Fruit fly (Drosophila melanogaster): ENCODE results near the gene RpL34a.
A peak's percentile ranks its signal among the peaks of the same experiment; 100 is the strongest.

Gene RpL34a

DNA sequence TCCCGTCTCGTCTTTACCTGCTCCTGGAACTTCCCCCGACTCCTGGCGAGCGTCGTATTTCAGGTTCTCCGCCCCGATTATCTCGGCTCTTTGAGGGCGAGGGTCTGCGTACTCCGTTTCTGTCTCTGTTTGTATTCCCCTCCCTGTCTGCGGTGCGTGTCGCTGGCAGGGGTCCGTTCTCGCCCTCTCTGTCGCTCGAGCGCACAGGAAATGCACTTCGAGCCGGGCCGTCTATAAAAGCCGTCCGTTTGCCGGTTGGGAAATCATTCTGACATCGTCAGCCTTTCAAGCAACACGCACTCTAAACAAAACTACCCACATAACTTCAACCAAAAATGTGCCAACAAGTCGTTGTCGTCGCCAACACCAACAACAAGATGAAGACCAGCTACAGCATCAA, 48.4 kb downstream of the RpL34a start (continued):
- TF ChIP-seq sens (GFP tag) (peak; percentile 85), CG2199 (GFP tag; IDR thresholded peaks at IDR 0.05) (peak; percentile 62; the same call in 1 of the 3 replicates), otp (GFP tag; IDR thresholded peaks at IDR 0.05) (peak; percentile 49; the same call in 1 of the 3 replicates), tll (GFP tag; optimal IDR thresholded peaks at IDR 0.05) (peak in 1 of 2 experiments; percentile 71), twi (tag; optimal IDR thresholded peaks at IDR 0.05) (peak; percentile 53), ci (GFP tag; IDR thresholded peaks at IDR 0.05) (0 out of 3 replicates have a peak, but pooled peaks have one; percentile 20), CG9876 (GFP tag; optimal IDR thresholded peaks at IDR 0.05) (peak; percentile 17), Deaf1 (tag; optimal IDR thresholded peaks at IDR 0.05) (peak; percentile 14), CG30403 (GFP tag; optimal IDR thresholded peaks at IDR 0.05) (no peak), vvl (GFP tag; IDR thresholded peaks at IDR 0.05) (peak; percentile 19; the same call in 1 of the 2 replicates)

DNA sequence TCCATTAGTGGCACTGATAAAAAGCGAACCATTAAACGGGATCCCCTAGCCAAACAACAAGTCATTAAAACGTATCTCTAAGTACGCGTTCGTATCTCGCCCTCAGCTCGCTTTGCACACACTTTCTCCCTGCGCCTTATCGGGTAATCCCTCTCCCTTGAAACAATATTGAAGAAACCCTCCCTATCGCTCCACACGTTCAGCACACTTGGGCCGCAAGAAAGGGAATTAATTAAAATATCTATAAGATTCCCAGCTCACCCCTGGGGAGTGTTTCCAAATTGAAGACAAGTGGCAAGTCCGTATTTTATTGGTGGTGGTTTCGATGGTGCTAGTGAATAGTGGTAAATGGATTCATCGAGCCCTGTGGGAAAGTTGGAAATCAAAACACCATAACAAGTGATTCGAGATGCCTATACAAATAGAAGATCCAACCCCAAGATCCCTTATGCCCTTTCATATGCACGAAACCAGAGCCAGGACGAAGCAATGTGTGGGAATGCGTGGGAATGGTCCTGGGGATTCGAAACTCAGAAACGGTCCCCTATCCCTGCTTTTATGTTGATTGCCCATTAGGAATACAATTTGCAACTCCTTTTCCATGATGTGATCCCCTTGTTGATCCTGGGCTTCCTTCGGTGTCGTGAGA, 49.2 kb downstream of the RpL34a start:
- peak; percentile 48 for TF ChIP-seq oc (tag; optimal IDR thresholded peaks at IDR 0.05)
- peak; percentile 93 for TF ChIP-seq pros (GFP tag; optimal IDR thresholded peaks at IDR 0.05)
- TF ChIP-seq CG6654 (GFP tag; optimal IDR thresholded peaks at IDR 0.05), result no peak
- TF ChIP-seq toy (GFP tag; IDR thresholded peaks at IDR 0.05), result no peak
- no peak for TF ChIP-seq CG10543 (GFP tag; optimal IDR thresholded peaks at IDR 0.05)
- no peak for TF ChIP-seq CG6813 (GFP tag; optimal IDR thresholded peaks at IDR 0.05)
- peak; percentile 8 for TF ChIP-seq grn (GFP tag; optimal IDR thresholded peaks at IDR 0.05)
- no peak for TF ChIP-seq D19B (GFP tag; optimal IDR thresholded peaks at IDR 0.05)
- TF ChIP-seq nerfin-1 (tag; optimal IDR thresholded peaks at IDR 0.05), result peak; percentile 89
- no peak for TF ChIP-seq CG2129 (GFP tag; IDR thresholded peaks at IDR 0.05; ENCODE audit: partially characterized antibody)
- TF ChIP-seq CG7745 (tag; optimal IDR thresholded peaks at IDR 0.05), result peak; percentile 36
- no peak for TF ChIP-seq Opbp (GFP tag; IDR thresholded peaks at IDR 0.05; ENCODE audit: partially characterized antibody)
- TF ChIP-seq CG10431 (GFP tag; optimal IDR thresholded peaks at IDR 0.05), result no peak
- TF ChIP-seq HLHmδ (GFP tag; optimal IDR thresholded peaks at IDR 0.05), result peak; percentile 87
- TF ChIP-seq Dbx (GFP tag; IDR thresholded peaks at IDR 0.05), result no peak
- peak; percentile 24 for TF ChIP-seq Blimp-1 (GFP tag; optimal IDR thresholded peaks at IDR 0.05)
- TF ChIP-seq Side (GFP tag; optimal IDR thresholded peaks at IDR 0.05), result no peak
- TF ChIP-seq lov (optimal IDR thresholded peaks at IDR 0.05), result no peak
- TF ChIP-seq lov (GFP tag; IDR thresholded peaks at IDR 0.05), result 0 out of 3 replicates have a peak, but pooled peaks have one; percentile 9
- peak; percentile 24; the same call in 1 of the 2 replicates for TF ChIP-seq vvl (GFP tag; IDR thresholded peaks at IDR 0.05)
- peak; percentile 72 for TF ChIP-seq sens (GFP tag)
- peak; percentile 8 for TF ChIP-seq D (optimal IDR thresholded peaks at IDR 0.05)
- TF ChIP-seq D (GFP tag; optimal IDR thresholded peaks at IDR 0.05), result no peak
- TF ChIP-seq HLH54F (GFP tag; optimal IDR thresholded peaks at IDR 0.05), result no peak

DNA sequence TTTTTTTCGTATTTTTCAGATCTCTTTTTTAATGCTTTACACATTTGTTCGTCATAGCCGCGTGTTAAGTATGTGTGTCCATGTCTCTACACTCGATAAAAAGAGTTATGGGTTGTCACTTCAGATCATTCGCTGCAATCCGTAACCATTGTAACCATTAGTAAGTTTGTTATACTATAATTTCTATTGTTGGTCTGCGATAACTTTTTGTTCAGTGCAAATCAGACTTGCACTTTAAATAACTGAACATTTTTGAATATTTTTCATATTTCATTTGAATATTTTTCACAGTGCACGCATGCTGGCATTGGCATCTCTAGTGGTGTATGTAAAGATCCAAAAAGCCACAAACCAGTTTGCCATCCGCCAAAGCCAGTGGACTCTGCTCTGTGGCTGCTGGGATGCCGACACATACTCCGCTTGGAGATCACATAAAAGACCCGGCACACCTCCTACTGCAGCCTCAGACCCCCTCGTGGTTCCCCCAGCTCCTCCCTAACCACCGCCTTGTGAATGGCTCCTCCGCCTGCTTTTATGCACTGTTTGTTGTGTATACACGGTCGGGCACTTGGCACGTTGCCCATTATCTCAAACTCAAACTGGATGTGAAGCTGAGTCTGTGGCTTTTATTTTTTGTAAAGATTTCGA, 50.1 kb downstream of the RpL34a start:
- TF ChIP-seq CG14860 (GFP tag; IDR thresholded peaks at IDR 0.05; ENCODE audit: partially characterized antibody), result no peak
- peak; percentile 84 for TF ChIP-seq btn (GFP tag; optimal IDR thresholded peaks at IDR 0.05)
- peak; percentile 80 for TF ChIP-seq CG34422 (GFP tag; IDR thresholded peaks at IDR 0.05)
- TF ChIP-seq gsb (GFP tag; IDR thresholded peaks at IDR 0.05), result peak; percentile 78
- peak; percentile 63; the same call in 1 of the 3 replicates for TF ChIP-seq jigr1 (GFP tag; IDR thresholded peaks at IDR 0.05)
- peak; percentile 38; the same call in 1 of the 2 replicates for TF ChIP-seq cas (GFP tag; IDR thresholded peaks at IDR 0.05)
- peak in 1 of 2 experiments; percentile 75 for TF ChIP-seq Hr78 (GFP tag; optimal IDR thresholded peaks at IDR 0.05)
- TF ChIP-seq CG3407 (GFP tag; optimal IDR thresholded peaks at IDR 0.05), result peak; percentile 79
- TF ChIP-seq CG10366 (GFP tag; IDR thresholded peaks at IDR 0.05), result peak; percentile 85
- TF ChIP-seq ara (GFP tag; IDR thresholded peaks at IDR 0.05), result peak; percentile 84
- TF ChIP-seq nerfin-1 (tag; optimal IDR thresholded peaks at IDR 0.05), result peak; percentile 85
- TF ChIP-seq CG5245 (GFP tag; optimal IDR thresholded peaks at IDR 0.05), result peak; percentile 86
- peak; percentile 89 for TF ChIP-seq CG6689 (GFP tag; IDR thresholded peaks at IDR 0.05)
- peak; percentile 81 for TF ChIP-seq Atf-2 (GFP tag; optimal IDR thresholded peaks at IDR 0.05)
- TF ChIP-seq CG6854 (GFP tag; optimal IDR thresholded peaks at IDR 0.05), result peak; percentile 75
- TF ChIP-seq Side (GFP tag; optimal IDR thresholded peaks at IDR 0.05), result peak; percentile 83
- no peak for TF ChIP-seq grn (GFP tag; optimal IDR thresholded peaks at IDR 0.05)
- peak; percentile 70 for TF ChIP-seq E2f2 (GFP tag; IDR thresholded peaks at IDR 0.05)
